Worm (Caenorhabditis elegans) whole organism, midembryonic: ENCODE measurements around the gene C37H5.5.

Experiments
- cog-1 ChIP-seq: sonication (generic microtip); optimal IDR thresholded peaks from 2 replicates; lab custom pipeline; 2016; ENCODE audit warnings: missing genetic modification characterization, missing compliant biosample characterization
- flt-1 ChIP-seq: fragments of 200-800 bp; sonication (Bioruptor generic); IDR thresholded peaks from 2 replicates; pipeline ENCODE4 v1.3.6; 2022; ENCODE audit warnings: missing genetic modification characterization, missing compliant biosample characterization
- tab-1 ChIP-seq: fragments of 200-800 bp; sonication (Bioruptor generic); IDR thresholded peaks from 2 replicates; pipeline ENCODE4 v1.3.6; 2022; ENCODE audit warnings: missing genetic modification characterization, missing compliant biosample characterization
- ztf-29 ChIP-seq: fragments of 200-800 bp; sonication (Bioruptor generic); IDR thresholded peaks from 2 replicates; pipeline ENCODE4 v1.3.6; 2022; ENCODE audit warnings: missing genetic modification reagents, missing genetic modification characterization, missing compliant biosample characterization

DNA sequence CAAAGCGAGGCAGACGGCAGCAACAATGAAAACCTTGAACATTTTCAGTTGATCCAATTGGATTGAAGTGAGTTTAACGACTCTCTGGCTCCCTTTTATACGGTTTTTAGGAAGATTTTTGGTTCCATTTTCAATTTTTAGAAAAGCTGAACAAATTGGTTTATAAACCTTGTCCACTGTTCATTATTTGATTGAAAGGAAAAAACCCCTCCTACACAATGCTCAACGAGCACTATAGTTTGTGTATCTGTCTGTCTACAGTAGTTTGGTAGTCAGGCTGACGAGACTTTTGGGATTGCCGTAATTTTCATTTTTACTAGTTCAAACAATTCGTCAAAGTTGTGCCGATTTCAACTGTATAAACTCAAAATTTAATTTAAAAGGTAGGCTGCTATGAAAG lies 52.1 kb downstream of the C37H5.5 start, which contains the start of gene T19H12.15:
- TF ChIP-seq cog-1 (tag; lab: Kevin White, UChicago) = no peak
- TF ChIP-seq flt-1 (GFP tag; lab: Robert Waterston, UW) = no peak
- no peak for TF ChIP-seq tab-1
- no peak for TF ChIP-seq ztf-29 (GFP tag; lab: Robert Waterston, UW)
